Fruit fly (Drosophila melanogaster) whole organism, embryonic: ENCODE data around the gene CG33702.

Source experiments
- Antp ChIP-seq: fragments of 200-800 bp; sonication (Bioruptor generic); optimal IDR thresholded peaks from 3 replicates; lab custom pipeline; 2016; ENCODE audit warnings: missing biosample characterization, missing genetic modification characterization
- BtbVII ChIP-seq: fragments of 200-800 bp; sonication (Bioruptor generic); optimal IDR thresholded peaks from 3 replicates; lab custom pipeline; 2017; ENCODE audit warnings: missing biosample characterization, mild to moderate bottlenecking, missing genetic modification characterization
- CG10431 ChIP-seq: fragments of 200-800 bp; sonication (Bioruptor generic); optimal IDR thresholded peaks from 3 replicates; lab custom pipeline; 2018; ENCODE audit warnings: missing biosample characterization, mild to moderate bottlenecking, missing genetic modification characterization
- CG11456 ChIP-seq: fragments of 200-800 bp; sonication (Bioruptor generic); IDR thresholded peaks from 3 replicates; pipeline ENCODE4 v1.3.6; 2022; ENCODE audit warnings: missing biosample characterization, missing genetic modification characterization
- CG11504 ChIP-seq: fragments of 200-800 bp; sonication (Bioruptor generic); optimal IDR thresholded peaks from 3 replicates; lab custom pipeline; 2019; ENCODE audit warnings: missing biosample characterization, mild to moderate bottlenecking, missing genetic modification characterization, moderate library complexity
- CG13296 ChIP-seq: fragments of 200-800 bp; sonication (Bioruptor generic); optimal IDR thresholded peaks from 3 replicates; lab custom pipeline; 2018; ENCODE audit warnings: missing biosample characterization, mild to moderate bottlenecking, missing genetic modification characterization
- CG15514 ChIP-seq: fragments of 200-800 bp; sonication (Bioruptor generic); optimal IDR thresholded peaks from 3 replicates; lab custom pipeline; 2017; ENCODE audit warnings: missing biosample characterization, missing genetic modification characterization, mild to moderate bottlenecking, moderate library complexity, missing genetic modification reagents
- CG18599 ChIP-seq: fragments of 200-800 bp; sonication (Bioruptor generic); optimal IDR thresholded peaks from 3 replicates; lab custom pipeline; 2017; ENCODE audit warnings: missing biosample characterization, missing genetic modification characterization, mild to moderate bottlenecking, moderate library complexity, missing genetic modification reagents
- CG31224 ChIP-seq: fragments of 200-800 bp; sonication (Bioruptor generic); IDR thresholded peaks from 2 replicates; pipeline ENCODE4 v1.3.6; 2022; ENCODE audit warnings: missing biosample characterization, missing genetic modification characterization
- CG3726 ChIP-seq: fragments of 200-800 bp; sonication (Bioruptor generic); IDR thresholded peaks from 3 replicates; pipeline ENCODE4, ENCODE4 v1.3.6; 2022; ENCODE audit warnings: missing biosample characterization, missing genetic modification characterization
- CG4282 ChIP-seq: fragments of 200-800 bp; sonication (Bioruptor generic); optimal IDR thresholded peaks from 2 replicates; lab custom pipeline; 2016; ENCODE audit warnings: missing biosample characterization, missing genetic modification characterization
- CG5180 ChIP-seq: fragments of 200-800 bp; sonication (Bioruptor generic); optimal IDR thresholded peaks from 3 replicates; lab custom pipeline; 2017; ENCODE audit warnings: missing biosample characterization, missing genetic modification characterization, mild to moderate bottlenecking, moderate library complexity, missing genetic modification reagents
- CG6272 ChIP-seq: fragments of 200-800 bp; sonication (Bioruptor generic); IDR thresholded peaks from 2 replicates; pipeline ENCODE4 v1.3.6; 2022; ENCODE audit warnings: missing biosample characterization, missing genetic modification characterization
- CG6689 ChIP-seq: fragments of 200-800 bp; sonication (Bioruptor generic); IDR thresholded peaks from 2 replicates; pipeline ENCODE4 v1.3.6; 2022; ENCODE audit warnings: missing biosample characterization, missing genetic modification characterization
- CG7271 ChIP-seq: fragments of 200-800 bp; sonication (Bioruptor generic); optimal IDR thresholded peaks from 2 replicates; lab custom pipeline; 2018; ENCODE audit warnings: missing biosample characterization, mild to moderate bottlenecking, missing genetic modification characterization, moderate library complexity
- CG7987 ChIP-seq: fragments of 200-800 bp; sonication (Bioruptor generic); optimal IDR thresholded peaks from 2 replicates; lab custom pipeline; 2018; ENCODE audit warnings: missing biosample characterization, mild to moderate bottlenecking, missing genetic modification characterization, moderate library complexity
- CG8290 ChIP-seq, 3 experiments: fragments of 200-800 bp; sonication (Bioruptor generic); optimal IDR thresholded peaks; 2 replicates each; lab custom pipeline; 2016 to 2019; ENCODE audit warnings: missing biosample characterization in 3 of 3, missing genetic modification characterization in 3 of 3, mild to moderate bottlenecking in 2 of 3, moderate library complexity in 1 of 3
- CG8944 ChIP-seq: fragments of 200-800 bp; sonication (Bioruptor generic); optimal IDR thresholded peaks from 3 replicates; lab custom pipeline; 2016; ENCODE audit warnings: missing biosample characterization, missing genetic modification characterization
- CG9437 ChIP-seq: fragments of 200-800 bp; sonication (Bioruptor generic); optimal IDR thresholded peaks from 2 replicates; lab custom pipeline; 2018; ENCODE audit warnings: missing biosample characterization, mild to moderate bottlenecking, missing genetic modification characterization
- CTCF ChIP-seq: fragments of 200-800 bp; sonication (Bioruptor generic); optimal IDR thresholded peaks from 2 replicates; lab custom pipeline; 2017; ENCODE audit warnings: missing biosample characterization, mild to moderate bottlenecking, missing genetic modification characterization, moderate library complexity
- Dip3 ChIP-seq: fragments of 200-800 bp; sonication (Bioruptor generic); optimal IDR thresholded peaks from 3 replicates; lab custom pipeline; 2016; ENCODE audit warnings: missing biosample characterization, missing genetic modification characterization
- Gsc ChIP-seq: fragments of 200-800 bp; sonication (Bioruptor generic); IDR thresholded peaks from 2 replicates; pipeline ENCODE4 v1.3.6; 2022; ENCODE audit warnings: missing biosample characterization, missing genetic modification characterization
- H15 ChIP-seq: fragments of 200-800 bp; sonication (Bioruptor generic); IDR thresholded peaks from 3 replicates; pipeline ENCODE4 v1.3.6; 2022; ENCODE audit warnings: missing biosample characterization, missing genetic modification characterization
- Hr39 ChIP-seq: fragments of >200 bp; optimal IDR thresholded peaks from 2 replicates; lab custom pipeline; 2017
- Jarid2 ChIP-seq: fragments of 200-800 bp; sonication (Bioruptor generic); optimal IDR thresholded peaks from 3 replicates; lab custom pipeline; 2017; ENCODE audit warnings: mild to moderate bottlenecking, missing biosample characterization, missing genetic modification reagents, missing genetic modification characterization
- Lim3 ChIP-seq: fragments of 200-800 bp; sonication (Bioruptor generic); IDR thresholded peaks from 2 replicates; pipeline ENCODE4 v1.3.6; 2022; ENCODE audit warnings: missing biosample characterization, missing genetic modification characterization
- Lpt ChIP-seq: fragments of >200 bp; optimal IDR thresholded peaks from 2 replicates; lab custom pipeline; 2018; ENCODE audit warnings: missing biosample characterization, missing genetic modification characterization
- NfI ChIP-seq: fragments of 200-800 bp; sonication (Bioruptor generic); optimal IDR thresholded peaks from 3 replicates; lab custom pipeline; 2018; ENCODE audit warnings: missing biosample characterization, mild to moderate bottlenecking, missing genetic modification characterization, moderate library complexity
- ash1 ChIP-seq: fragments of 200-800 bp; sonication (Bioruptor generic); optimal IDR thresholded peaks from 2 replicates; lab custom pipeline; 2018; ENCODE audit warnings: missing biosample characterization, mild to moderate bottlenecking, missing genetic modification characterization
- bcd ChIP-seq: fragments of 200-800 bp; sonication (Bioruptor generic); optimal IDR thresholded peaks from 2 replicates; lab custom pipeline; 2017; ENCODE audit warnings: missing biosample characterization, mild to moderate bottlenecking, missing genetic modification characterization
- bigmax ChIP-seq: fragments of 200-800 bp; sonication (Bioruptor generic); optimal IDR thresholded peaks from 2 replicates; lab custom pipeline; 2018; ENCODE audit warnings: missing biosample characterization, mild to moderate bottlenecking, missing genetic modification characterization
- caup ChIP-seq: fragments of 200-800 bp; sonication (Bioruptor generic); optimal IDR thresholded peaks from 3 replicates; lab custom pipeline; 2017; ENCODE audit warnings: missing biosample characterization, mild to moderate bottlenecking, missing genetic modification characterization, moderate library complexity; ENCODE audit not compliant: severe bottlenecking
- crp ChIP-seq, 2 experiments: fragments of 200-800 bp; sonication (Bioruptor generic); optimal IDR thresholded peaks; 2 replicates in 1 of 2; 3 replicates in 1 of 2; lab custom pipeline; 2017; ENCODE audit warnings: missing biosample characterization in 2 of 2, missing genetic modification characterization in 2 of 2, mild to moderate bottlenecking in 1 of 2, moderate library complexity in 1 of 2
- dati ChIP-seq: fragments of 200-800 bp; sonication (Bioruptor generic); IDR thresholded peaks from 2 replicates; pipeline ENCODE4 v1.3.6; 2022; ENCODE audit warnings: missing biosample characterization, missing genetic modification characterization
- fd102C ChIP-seq: fragments of 200-800 bp; sonication (Bioruptor generic); optimal IDR thresholded peaks from 2 replicates; lab custom pipeline; 2018; ENCODE audit warnings: missing biosample characterization, mild to moderate bottlenecking, missing genetic modification characterization, moderate library complexity
- gcm ChIP-seq: fragments of 200-800 bp; sonication (Bioruptor generic); optimal IDR thresholded peaks from 2 replicates; lab custom pipeline; 2019; ENCODE audit warnings: missing biosample characterization, mild to moderate bottlenecking, missing genetic modification characterization, moderate library complexity
- hbn ChIP-seq: fragments of 200-800 bp; sonication (Bioruptor generic); IDR thresholded peaks from 2 replicates; pipeline ENCODE4 v1.3.6; 2022; ENCODE audit warnings: missing biosample characterization, missing genetic modification characterization; ENCODE audit not compliant: partially characterized antibody
- hth ChIP-seq: fragments of >200 bp; optimal IDR thresholded peaks from 2 replicates; lab custom pipeline; 2017; ENCODE audit warnings: inconsistent platforms
- jing ChIP-seq: fragments of 200-800 bp; sonication (Bioruptor generic); optimal IDR thresholded peaks from 2 replicates; lab custom pipeline; 2018; ENCODE audit warnings: missing biosample characterization, mild to moderate bottlenecking, missing genetic modification characterization
- kni ChIP-seq: fragments of 200-800 bp; sonication (Bioruptor generic); optimal IDR thresholded peaks from 3 replicates; lab custom pipeline; 2017; ENCODE audit warnings: mild to moderate bottlenecking, missing biosample characterization, missing genetic modification reagents, missing genetic modification characterization
- nau ChIP-seq: fragments of 200-800 bp; sonication (Bioruptor generic); optimal IDR thresholded peaks from 3 replicates; lab custom pipeline; 2017; ENCODE audit warnings: missing biosample characterization, mild to moderate bottlenecking, missing genetic modification characterization, missing genetic modification reagents
- nerfin-1 ChIP-seq: fragments of 200-800 bp; sonication (Bioruptor generic); optimal IDR thresholded peaks from 3 replicates; lab custom pipeline; 2019; ENCODE audit warnings: missing biosample characterization, mild to moderate bottlenecking, missing genetic modification characterization, moderate library complexity
- oc ChIP-seq: fragments of 200-800 bp; sonication (Bioruptor generic); optimal IDR thresholded peaks from 2 replicates; lab custom pipeline; 2018; ENCODE audit warnings: missing biosample characterization, mild to moderate bottlenecking, missing genetic modification characterization, moderate library complexity
- otp ChIP-seq: fragments of 200-800 bp; sonication (Bioruptor generic); IDR thresholded peaks from 3 replicates; pipeline ENCODE4, ENCODE4 v1.3.6; 2022; ENCODE audit warnings: missing biosample characterization, missing genetic modification characterization
- pnt ChIP-seq: fragments of 200-800 bp; sonication (Bioruptor generic); optimal IDR thresholded peaks from 3 replicates; lab custom pipeline; 2016; ENCODE audit warnings: missing biosample characterization, missing genetic modification characterization
- prd ChIP-seq, 3 experiments: fragments of >200 bp in 2 of 3; fragments of 200-800 bp in 1 of 3; sonication (Bioruptor generic) in 1 of 3; optimal IDR thresholded peaks in 2 of 3; IDR thresholded peaks in 1 of 3; 2 replicates in 2 of 3; 3 replicates in 1 of 3; pipeline versions ENCODE4 v1.3.6 to Lab custom; 2017 to 2022; ENCODE audit warnings: missing biosample characterization in 1 of 3, missing genetic modification characterization in 1 of 3
- pzg ChIP-seq: fragments of 200-800 bp; sonication (Bioruptor generic); optimal IDR thresholded peaks from 3 replicates; lab custom pipeline; 2018; ENCODE audit warnings: missing biosample characterization, mild to moderate bottlenecking, missing genetic modification characterization, moderate library complexity
- salm ChIP-seq: fragments of 200-800 bp; sonication (Bioruptor generic); optimal IDR thresholded peaks from 2 replicates; lab custom pipeline; 2018; ENCODE audit warnings: missing biosample characterization, mild to moderate bottlenecking, missing genetic modification characterization
- sens-2 ChIP-seq: fragments of 200-800 bp; sonication (Bioruptor generic); IDR thresholded peaks from 2 replicates; pipeline ENCODE4 v1.3.6; 2022; ENCODE audit warnings: missing biosample characterization, missing genetic modification characterization
- vfl ChIP-seq: fragments of 200-800 bp; sonication (Bioruptor generic); optimal IDR thresholded peaks from 2 replicates; lab custom pipeline; 2016; ENCODE audit warnings: missing biosample characterization, missing genetic modification characterization

CG33702 gene

dm6 chr3L:9468261-9468890 is 44.8 kb downstream of the CG33702 start (continued):
- TF ChIP-seq CG10431 (GFP tag; lab: Kevin White, UChicago) (no peak), CG11504 (tag; lab: Kevin White, UChicago) (peak; percentile 66), Antp (GFP tag; lab: Kevin White, UChicago) (no peak), jing (GFP tag; lab: Kevin White, UChicago) (no peak), CG8290 (GFP tag; optimal IDR thresholded peaks at IDR 0.05; lab: Kevin White, UChicago) (no peak), CG8290 (tag; optimal IDR thresholded peaks at IDR 0.05; lab: Kevin White, UChicago) (peak in 1 of 2 experiments; percentile 1), BtbVII (no peak), H15 (GFP tag; lab: Robert Waterston, UW) (no peak), vfl (no peak), NfI (GFP tag; lab: Kevin White, UChicago) (peak; percentile 7), CTCF (GFP tag; lab: Kevin White, UChicago) (no peak), bcd (GFP tag; lab: Kevin White, UChicago) (peak; percentile 21), pnt (no peak), Dip3 (GFP tag; lab: Kevin White, UChicago) (no peak), gcm (GFP tag; lab: Kevin White, UChicago) (no peak), hth (lab: Kevin White, UChicago) (no peak), Hr39 (lab: Kevin White, UChicago) (no peak), CG8944 (GFP tag; lab: Kevin White, UChicago) (no peak), CG15514 (GFP tag; lab: Kevin White, UChicago) (peak; percentile 3), dati (GFP tag; lab: Robert Waterston, UW) (no peak), CG31224 (no peak), hbn (GFP tag; lab: Robert Waterston, UW) (no peak), CG7987 (no peak), Lpt (GFP tag; lab: Kevin White, UChicago) (no peak), salm (tag; lab: Kevin White, UChicago) (no peak), CG13296 (no peak), CG6689 (GFP tag; lab: Robert Waterston, UW) (no peak), CG18599 (GFP tag; lab: Kevin White, UChicago) (peak; percentile 43), Lim3 (GFP tag; lab: Robert Waterston, UW) (no peak), ash1 (GFP tag; lab: Kevin White, UChicago) (no peak), fd102C (GFP tag; lab: Kevin White, UChicago) (no peak), sens-2 (GFP tag; lab: Robert Waterston, UW) (no peak), Gsc (no peak), prd (optimal IDR thresholded peaks at IDR 0.05; lab: Kevin White, UChicago) (no peak), prd (GFP tag; IDR thresholded peaks at IDR 0.05; lab: Robert Waterston, UW) (no peak), nerfin-1 (tag; lab: Kevin White, UChicago) (no peak), pzg (GFP tag; lab: Kevin White, UChicago) (no peak), bigmax (GFP tag; lab: Kevin White, UChicago) (no peak), caup (GFP tag; lab: Kevin White, UChicago) (peak; percentile 30), oc (no peak), CG7271 (tag; lab: Kevin White, UChicago) (no peak), crp (GFP tag; optimal IDR thresholded peaks at IDR 0.05; lab: Kevin White, UChicago) (no peak), CG3726 (no peak), Jarid2 (GFP tag; lab: Kevin White, UChicago) (peak; percentile 11), CG5180 (GFP tag; lab: Kevin White, UChicago) (no peak), CG6272 (GFP tag; lab: Robert Waterston, UW) (no peak), kni (GFP tag; lab: Kevin White, UChicago) (no peak), CG9437 (peak; percentile 11), CG11456 (GFP tag; lab: Robert Waterston, UW) (no peak), nau (no peak), CG4282 (GFP tag; lab: Kevin White, UChicago) (no peak), otp (GFP tag; lab: Robert Waterston, UW) (no peak)
